Worm (Caenorhabditis elegans): ENCODE data around the gene nhr-61.
A peak's percentile ranks its signal among the peaks of the same experiment; 100 is the strongest.

nhr-61 gene

ce11 chrII:14794935-14795454 lies 23.3 kb downstream of the nhr-61 start, which contains the start of gene eif-3.B (continued):
- TF ChIP-seq madf-9 (GFP tag; conservative IDR thresholded peaks at IDR 0.05) (peak; percentile 66; the same call in 1 of the 2 replicates), fos-1 (tag; optimal IDR thresholded peaks at IDR 0.05) (no peak), nhr-102 (tag; optimal IDR thresholded peaks at IDR 0.05) (peak; percentile 72), duxl-1 (tag; optimal IDR thresholded peaks at IDR 0.05; ENCODE audit: poor library complexity) (peak; percentile 90)

- no peak for TF ChIP-seq sdz-12 (GFP tag; optimal IDR thresholded peaks at IDR 0.05)
- no peak for TF ChIP-seq D1046.2 (GFP tag; IDR thresholded peaks at IDR 0.05)
- TF ChIP-seq mep-1 (tag; optimal IDR thresholded peaks at IDR 0.05), result no peak
- no peak for TF ChIP-seq zag-1 (tag; optimal IDR thresholded peaks at IDR 0.05)
- no peak for TF ChIP-seq skn-1 (tag; optimal IDR thresholded peaks at IDR 0.05)
- TF ChIP-seq nhr-6 (tag; optimal IDR thresholded peaks at IDR 0.05), result no peak
- TF ChIP-seq F26F4.8 (GFP tag; conservative IDR thresholded peaks at IDR 0.05), result no peak
- TF ChIP-seq arid-1 (GFP tag; conservative IDR thresholded peaks at IDR 0.05), result no peak
- TF ChIP-seq mdt-29 (GFP tag; IDR thresholded peaks at IDR 0.05), result no peak
- no peak for TF ChIP-seq nhr-76 (tag; optimal IDR thresholded peaks at IDR 0.05)
- TF ChIP-seq saeg-2 (GFP tag; IDR thresholded peaks at IDR 0.05), result no peak
- TF ChIP-seq ces-1 (GFP tag; optimal IDR thresholded peaks at IDR 0.05), result no peak
Observed at ce11 chrII:14792470-14792869, 25.9 kb downstream of the nhr-61 start.

ce11 chrII:14790751-14791150 lies 27.6 kb downstream of the nhr-61 start, which contains the start of gene Y54E2A.10:
Gene Y54E2A.10, plus strand, starts transcription at chrII:14791051.
- TF ChIP-seq dve-1 (tag; optimal IDR thresholded peaks at IDR 0.05; ENCODE audit: insufficient read depth), result peak; percentile 4
- TF ChIP-seq ceh-32 (tag; optimal IDR thresholded peaks at IDR 0.05; ENCODE audit: poor library complexity), result no peak

- TF ChIP-seq lim-7 (GFP tag; IDR thresholded peaks at IDR 0.05) (no peak), ztf-7 (tag; optimal IDR thresholded peaks at IDR 0.05) (no peak), dmd-6 (GFP tag; IDR thresholded peaks at IDR 0.05) (no peak), nhr-77 (tag; optimal IDR thresholded peaks at IDR 0.05) (no peak), nhr-11 (tag; optimal IDR thresholded peaks at IDR 0.05) (no peak), nhr-41 (GFP tag; IDR thresholded peaks at IDR 0.05) (no peak), nhr-10 (tag; optimal IDR thresholded peaks at IDR 0.05) (no peak), spr-3 (GFP tag; optimal IDR thresholded peaks at IDR 0.05) (no peak), snpc-1.2 (GFP tag; IDR thresholded peaks at IDR 0.05) (no peak), aha-1 (tag) (no peak), jun-1 (tag; optimal IDR thresholded peaks at IDR 0.05) (no peak), unc-130 (GFP tag; optimal IDR thresholded peaks at IDR 0.05) (no peak), hmg-1.1 (GFP tag; IDR thresholded peaks at IDR 0.05) (no peak), Y5F2A.4 (GFP tag; optimal IDR thresholded peaks at IDR 0.05) (no peak), nhr-42 (GFP tag; IDR thresholded peaks at IDR 0.05) (no peak), mdt-29 (GFP tag; IDR thresholded peaks at IDR 0.05) (no peak), daf-12 (tag; optimal IDR thresholded peaks at IDR 0.05) (no peak)
Observed at ce11 chrII:14785906-14786305, 32.4 kb downstream of the nhr-61 start, which contains the start of gene Y54E2A.9. Gene Y54E2A.9, minus strand, starts transcription at chrII:14786006.

ce11 chrII:14779851-14780250 lies 38.5 kb downstream of the nhr-61 start:
- TF ChIP-seq attf-4 (tag; optimal IDR thresholded peaks at IDR 0.05), result no peak
- TF ChIP-seq hmg-1.1 (GFP tag; IDR thresholded peaks at IDR 0.05), result no peak
- TF ChIP-seq nhr-102 (tag; optimal IDR thresholded peaks at IDR 0.05), result no peak
- TF ChIP-seq ztf-11 (tag; optimal IDR thresholded peaks at IDR 0.05), result no peak
- TF ChIP-seq mdt-29 (GFP tag; IDR thresholded peaks at IDR 0.05), result no peak
- no peak for TF ChIP-seq nhr-6 (tag; optimal IDR thresholded peaks at IDR 0.05)
- TF ChIP-seq unc-62 (GFP tag; optimal IDR thresholded peaks at IDR 0.05 in 1 of 2), result peak in 1 of 2 experiments; percentile 8
- no peak for TF ChIP-seq unc-62 (tag; optimal IDR thresholded peaks at IDR 0.05)
- TF ChIP-seq set-16 (GFP tag; IDR thresholded peaks at IDR 0.05), result peak; percentile 52; the same call in 1 of the 2 replicates
- no peak for TF ChIP-seq nhr-77 (tag; optimal IDR thresholded peaks at IDR 0.05)
- no peak for TF ChIP-seq Y5F2A.4 (GFP tag; optimal IDR thresholded peaks at IDR 0.05)
- 0 out of 2 replicates have a peak, but pooled peaks have one; percentile 7 for TF ChIP-seq egl-43 (GFP tag; IDR thresholded peaks at IDR 0.05)
- no peak for TF ChIP-seq daf-19 (GFP tag; conservative IDR thresholded peaks at IDR 0.05)

Measured in whole organism, L4 larva.